Fruit fly (Drosophila melanogaster) whole organism, adult: ENCODE measurements around the gene CG32547.
A peak's percentile ranks its signal among the peaks of the same experiment; 100 is the strongest.

Experiments used
- CG14711 ChIP-seq: fragments of 200-800 bp; sonication (Bioruptor generic); optimal IDR thresholded peaks from 2 replicates; lab custom pipeline; 2018; ENCODE audit warnings: missing biosample characterization, mild to moderate bottlenecking, missing genetic modification characterization, moderate library complexity
- CG1620 ChIP-seq: fragments of 200-800 bp; sonication (Bioruptor generic); optimal IDR thresholded peaks from 2 replicates; lab custom pipeline; 2016; ENCODE audit warnings: missing biosample characterization, missing genetic modification characterization
- CG5204 ChIP-seq: fragments of 200-800 bp; sonication (Bioruptor generic); optimal IDR thresholded peaks from 2 replicates; lab custom pipeline; 2016; ENCODE audit warnings: missing biosample characterization, missing genetic modification characterization
- cnc ChIP-seq, 2 experiments: fragments of >200 bp; optimal IDR thresholded peaks; 2 replicates each; lab custom pipeline; 2017
- tj ChIP-seq: fragments of 200-800 bp; sonication (Bioruptor generic); optimal IDR thresholded peaks from 3 replicates; lab custom pipeline; 2017; ENCODE audit warnings: missing biosample characterization, mild to moderate bottlenecking, missing genetic modification characterization, moderate library complexity
- toe ChIP-seq: fragments of 200-800 bp; sonication (Bioruptor generic); optimal IDR thresholded peaks from 2 replicates; lab custom pipeline; 2016; ENCODE audit warnings: missing biosample characterization, missing genetic modification characterization

DNA sequence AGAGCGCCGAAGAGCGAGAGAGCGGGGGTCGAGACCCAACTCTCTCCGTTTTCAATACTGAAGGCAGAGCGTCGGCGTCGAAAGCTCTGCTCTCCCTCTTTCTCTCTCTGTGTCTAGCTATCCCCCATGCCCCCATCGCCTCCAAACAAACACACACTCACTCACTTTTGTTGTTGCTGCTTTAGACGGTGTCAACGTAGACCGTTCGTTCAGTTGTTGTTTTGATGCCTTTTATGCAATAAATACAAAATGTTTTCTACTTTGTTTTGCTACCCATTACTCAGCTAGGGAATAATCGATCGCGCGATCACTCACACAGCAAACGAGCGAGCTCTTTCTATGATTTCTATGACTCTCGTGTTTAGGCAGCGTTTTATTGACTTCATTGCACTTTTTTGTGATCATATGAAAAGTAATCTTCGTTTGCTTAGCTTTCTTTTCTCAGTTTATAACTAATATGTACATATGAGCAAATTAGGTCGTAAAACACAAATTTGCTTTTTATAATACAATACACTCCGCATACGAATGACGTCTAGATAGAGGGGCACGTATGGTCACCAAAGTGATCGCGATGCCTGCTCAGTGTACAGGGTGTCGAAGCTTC is 74.6 kb downstream of the CG32547 start:
- TF ChIP-seq cnc (optimal IDR thresholded peaks at IDR 0.05; lab: Kevin White, UChicago): no peak
- TF ChIP-seq CG14711: no peak
- peak; percentile 46 for TF ChIP-seq tj (GFP tag; lab: Kevin White, UChicago)
- no peak for TF ChIP-seq CG1620
- no peak for TF ChIP-seq toe (GFP tag; lab: Kevin White, UChicago)
- peak; percentile 54 for TF ChIP-seq CG5204 (GFP tag; lab: Kevin White, UChicago)
